Fruit fly (Drosophila melanogaster) whole organism, embryonic: Measurements from ENCODE around the gene CG7766.

Source experiments
- Atf-2 ChIP-seq: fragments of 200-800 bp; sonication (Bioruptor generic); optimal IDR thresholded peaks from 2 replicates; lab custom pipeline; 2016; ENCODE audit warnings: missing biosample characterization, missing genetic modification characterization
- CG10366 ChIP-seq: fragments of 200-800 bp; sonication (Bioruptor generic); IDR thresholded peaks from 2 replicates; pipeline ENCODE4 v1.3.6; 2022; ENCODE audit warnings: missing biosample characterization, missing genetic modification characterization
- CG11456 ChIP-seq: fragments of 200-800 bp; sonication (Bioruptor generic); IDR thresholded peaks from 3 replicates; pipeline ENCODE4 v1.3.6; 2022; ENCODE audit warnings: missing biosample characterization, missing genetic modification characterization
- CG11560 ChIP-seq: fragments of 200-800 bp; sonication (Bioruptor generic); IDR thresholded peaks from 3 replicates; pipeline ENCODE4 v1.3.6; 2022; ENCODE audit warnings: missing biosample characterization, missing genetic modification characterization
- CG1233 ChIP-seq: fragments of 200-800 bp; sonication (Bioruptor generic); optimal IDR thresholded peaks from 4 replicates; lab custom pipeline; 2018; ENCODE audit warnings: missing biosample characterization, mild to moderate bottlenecking, missing genetic modification characterization
- CG12391 ChIP-seq: fragments of 200-800 bp; sonication (Bioruptor generic); optimal IDR thresholded peaks from 3 replicates; lab custom pipeline; 2018; ENCODE audit warnings: missing biosample characterization, mild to moderate bottlenecking, missing genetic modification characterization, moderate library complexity
- CG12942 ChIP-seq: fragments of 200-800 bp; sonication (Bioruptor generic); optimal IDR thresholded peaks from 3 replicates; lab custom pipeline; 2016; ENCODE audit warnings: missing biosample characterization, missing genetic modification characterization
- CG14667 ChIP-seq: fragments of 200-800 bp; sonication (Bioruptor generic); IDR thresholded peaks from 2 replicates; pipeline ENCODE4 v1.3.6; 2022; ENCODE audit warnings: missing biosample characterization, missing genetic modification characterization
- CG15011 ChIP-seq: fragments of 200-800 bp; sonication (Bioruptor generic); optimal IDR thresholded peaks from 3 replicates; lab custom pipeline; 2018; ENCODE audit warnings: missing biosample characterization, mild to moderate bottlenecking, missing genetic modification characterization
- CG1602 ChIP-seq: fragments of 200-800 bp; sonication (Bioruptor generic); optimal IDR thresholded peaks from 3 replicates; lab custom pipeline; 2016; ENCODE audit warnings: missing biosample characterization, missing genetic modification characterization
- CG17186 ChIP-seq: fragments of 200-800 bp; sonication (Bioruptor generic); optimal IDR thresholded peaks from 3 replicates; lab custom pipeline; 2017; ENCODE audit warnings: missing biosample characterization, missing genetic modification reagents, missing genetic modification characterization
- CG17361 ChIP-seq: fragments of 200-800 bp; sonication (Bioruptor generic); IDR thresholded peaks from 3 replicates; pipeline ENCODE4 v1.3.6; 2022; ENCODE audit warnings: missing biosample characterization, missing genetic modification characterization
- CG17612 ChIP-seq: fragments of 200-800 bp; sonication (Bioruptor generic); IDR thresholded peaks from 2 replicates; pipeline ENCODE4 v1.3.6; 2022; ENCODE audit warnings: missing biosample characterization, missing genetic modification characterization
- CG17829 ChIP-seq: fragments of 200-800 bp; optimal IDR thresholded peaks from 2 replicates; lab custom pipeline; 2019; ENCODE audit warnings: missing biosample characterization, mild to moderate bottlenecking, missing genetic modification characterization, moderate library complexity
- CG18476 ChIP-seq: fragments of 200-800 bp; sonication (Bioruptor generic); optimal IDR thresholded peaks from 2 replicates; lab custom pipeline; 2016; ENCODE audit warnings: missing biosample characterization, mild to moderate bottlenecking, missing genetic modification characterization
- CG31224 ChIP-seq: fragments of 200-800 bp; sonication (Bioruptor generic); IDR thresholded peaks from 2 replicates; pipeline ENCODE4 v1.3.6; 2022; ENCODE audit warnings: missing biosample characterization, missing genetic modification characterization
- CG5245 ChIP-seq: fragments of 200-800 bp; sonication (Bioruptor generic); optimal IDR thresholded peaks from 3 replicates; lab custom pipeline; 2016; ENCODE audit warnings: missing biosample characterization, missing genetic modification characterization
- CG5953 ChIP-seq: fragments of 200-800 bp; sonication (Bioruptor generic); IDR thresholded peaks from 2 replicates; pipeline ENCODE4 v1.3.6; 2022; ENCODE audit warnings: missing biosample characterization, missing genetic modification characterization
- CG6254 ChIP-seq: fragments of 200-800 bp; sonication (Bioruptor generic); optimal IDR thresholded peaks from 3 replicates; lab custom pipeline; 2017; ENCODE audit warnings: mild to moderate bottlenecking, missing biosample characterization, missing genetic modification reagents, missing genetic modification characterization
- CG7745 ChIP-seq: fragments of 200-800 bp; sonication (Bioruptor generic); optimal IDR thresholded peaks from 2 replicates; lab custom pipeline; 2018; ENCODE audit warnings: missing biosample characterization, mild to moderate bottlenecking, missing genetic modification characterization, moderate library complexity
- CkIIα-i1 ChIP-seq: fragments of 200-800 bp; sonication (Bioruptor generic); IDR thresholded peaks from 2 replicates; pipeline ENCODE4 v1.3.6; 2022; ENCODE audit warnings: missing biosample characterization, missing genetic modification characterization
- CrebB ChIP-seq: fragments of 200-800 bp; sonication (Bioruptor generic); optimal IDR thresholded peaks from 3 replicates; lab custom pipeline; 2018; ENCODE audit warnings: missing biosample characterization, mild to moderate bottlenecking, missing genetic modification characterization
- D19A ChIP-seq: fragments of 200-800 bp; optimal IDR thresholded peaks from 3 replicates; lab custom pipeline; 2019; ENCODE audit warnings: missing biosample characterization, mild to moderate bottlenecking, missing genetic modification characterization, moderate library complexity
- Doc3 ChIP-seq: fragments of 200-800 bp; sonication (Bioruptor generic); IDR thresholded peaks from 3 replicates; pipeline ENCODE4 v1.3.6; 2022; ENCODE audit warnings: missing biosample characterization, missing genetic modification characterization; ENCODE audit not compliant: partially characterized antibody
- E2f2 ChIP-seq: fragments of 200-800 bp; sonication (Bioruptor generic); IDR thresholded peaks from 2 replicates; pipeline ENCODE4 v1.3.6; 2022; ENCODE audit warnings: missing biosample characterization, missing genetic modification characterization
- Hmx ChIP-seq: fragments of 200-800 bp; sonication (Bioruptor generic); optimal IDR thresholded peaks from 2 replicates; lab custom pipeline; 2016; ENCODE audit warnings: missing biosample characterization, missing genetic modification characterization
- Lhr ChIP-seq: fragments of 200-800 bp; sonication (Bioruptor generic); optimal IDR thresholded peaks from 3 replicates; lab custom pipeline; 2017; ENCODE audit warnings: mild to moderate bottlenecking, missing biosample characterization, missing genetic modification reagents, missing genetic modification characterization
- NfI ChIP-seq: fragments of 200-800 bp; sonication (Bioruptor generic); optimal IDR thresholded peaks from 3 replicates; lab custom pipeline; 2018; ENCODE audit warnings: missing biosample characterization, mild to moderate bottlenecking, missing genetic modification characterization, moderate library complexity
- Sry-δ ChIP-seq: fragments of 200-800 bp; sonication (Bioruptor generic); optimal IDR thresholded peaks from 2 replicates; lab custom pipeline; 2016; ENCODE audit warnings: missing biosample characterization, missing genetic modification characterization
- TFAM ChIP-seq: fragments of 200-800 bp; sonication (Bioruptor generic); optimal IDR thresholded peaks from 2 replicates; lab custom pipeline; 2017; ENCODE audit warnings: missing biosample characterization, missing genetic modification characterization, inconsistent platforms
- ara ChIP-seq: fragments of 200-800 bp; sonication (Bioruptor generic); IDR thresholded peaks from 2 replicates; pipeline ENCODE4 v1.3.6; 2022; ENCODE audit warnings: missing biosample characterization, missing genetic modification characterization
- corto ChIP-seq: fragments of 200-800 bp; sonication (Bioruptor generic); optimal IDR thresholded peaks from 2 replicates; lab custom pipeline; 2016; ENCODE audit warnings: missing biosample characterization, mild to moderate bottlenecking, missing genetic modification characterization, moderate library complexity
- crp ChIP-seq, 2 experiments: fragments of 200-800 bp; sonication (Bioruptor generic); optimal IDR thresholded peaks; 2 replicates in 1 of 2; 3 replicates in 1 of 2; lab custom pipeline; 2017; ENCODE audit warnings: missing biosample characterization in 2 of 2, missing genetic modification characterization in 2 of 2, mild to moderate bottlenecking in 1 of 2, moderate library complexity in 1 of 2
- cwo ChIP-seq: fragments of 200-800 bp; sonication (Bioruptor generic); optimal IDR thresholded peaks from 3 replicates; lab custom pipeline; 2017; ENCODE audit warnings: missing biosample characterization, missing genetic modification characterization, mild to moderate bottlenecking, moderate library complexity, missing genetic modification reagents
- disco-r ChIP-seq: fragments of 200-800 bp; sonication (Bioruptor generic); optimal IDR thresholded peaks from 2 replicates; lab custom pipeline; 2016; ENCODE audit warnings: missing biosample characterization, missing genetic modification characterization
- dmrt11E ChIP-seq: fragments of 200-800 bp; sonication (Bioruptor generic); optimal IDR thresholded peaks from 3 replicates; lab custom pipeline; 2018; ENCODE audit warnings: missing biosample characterization, mild to moderate bottlenecking, missing genetic modification characterization, moderate library complexity
- dmrt99B ChIP-seq: fragments of 200-800 bp; sonication (Bioruptor generic); optimal IDR thresholded peaks from 2 replicates; lab custom pipeline; 2018; ENCODE audit warnings: missing biosample characterization, mild to moderate bottlenecking, missing genetic modification characterization, moderate library complexity
- fu2 ChIP-seq: fragments of 200-800 bp; sonication (Bioruptor generic); optimal IDR thresholded peaks from 2 replicates; lab custom pipeline; 2016; ENCODE audit warnings: missing biosample characterization, missing genetic modification characterization
- gcm2 ChIP-seq: fragments of 200-800 bp; sonication (Bioruptor generic); optimal IDR thresholded peaks from 2 replicates; lab custom pipeline; 2016; ENCODE audit warnings: missing biosample characterization, missing genetic modification characterization
- gro ChIP-seq: fragments of 200-800 bp; sonication (Bioruptor generic); optimal IDR thresholded peaks from 2 replicates; lab custom pipeline; 2016; ENCODE audit warnings: missing biosample characterization, missing genetic modification characterization
- gsb-n ChIP-seq: fragments of 200-800 bp; sonication (Bioruptor generic); optimal IDR thresholded peaks from 3 replicates; lab custom pipeline; 2018; ENCODE audit warnings: missing biosample characterization, mild to moderate bottlenecking, missing genetic modification characterization
- insv ChIP-seq, 2 experiments: fragments of 200-800 bp; sonication (Bioruptor generic); optimal IDR thresholded peaks; 3 replicates each; lab custom pipeline; 2016 to 2018; ENCODE audit warnings: missing biosample characterization in 2 of 2, missing genetic modification characterization in 2 of 2
- kni ChIP-seq: fragments of 200-800 bp; sonication (Bioruptor generic); optimal IDR thresholded peaks from 3 replicates; lab custom pipeline; 2017; ENCODE audit warnings: mild to moderate bottlenecking, missing biosample characterization, missing genetic modification reagents, missing genetic modification characterization
- org-1 ChIP-seq: fragments of 200-800 bp; sonication (Bioruptor generic); optimal IDR thresholded peaks from 2 replicates; lab custom pipeline; 2017; ENCODE audit warnings: missing biosample characterization, missing genetic modification characterization
- pan ChIP-seq, 4 experiments: fragments of >200 bp in 3 of 4; fragments of 200-800 bp in 1 of 4; sonication (Bioruptor generic) in 1 of 4; optimal IDR thresholded peaks in 3 of 4; IDR thresholded peaks in 1 of 4; 2 replicates each; pipeline versions ENCODE4 v1.3.6 to Lab custom; 2017 to 2022; ENCODE audit warnings: missing biosample characterization in 2 of 4, missing genetic modification characterization in 2 of 4, mixed read lengths in 1 of 4
- repo ChIP-seq: fragments of 200-800 bp; sonication (Bioruptor generic); optimal IDR thresholded peaks from 2 replicates; lab custom pipeline; 2016; ENCODE audit warnings: missing biosample characterization, missing genetic modification characterization
- slp2 ChIP-seq: fragments of 200-800 bp; sonication (Bioruptor generic); optimal IDR thresholded peaks from 2 replicates; lab custom pipeline; 2016; ENCODE audit warnings: missing biosample characterization, missing genetic modification characterization
- tio ChIP-seq: fragments of 200-800 bp; sonication (Bioruptor generic); optimal IDR thresholded peaks from 2 replicates; lab custom pipeline; 2017; ENCODE audit warnings: missing biosample characterization, missing genetic modification characterization, inconsistent platforms
- vvl ChIP-seq: fragments of 200-800 bp; sonication (Bioruptor generic); IDR thresholded peaks from 2 replicates; pipeline ENCODE4 v1.3.6; 2022; ENCODE audit warnings: missing biosample characterization, missing genetic modification characterization
- zfh1 ChIP-seq: fragments of 200-800 bp; sonication (Bioruptor generic); IDR thresholded peaks from 3 replicates; pipeline ENCODE4 v1.3.6; 2022; ENCODE audit warnings: missing biosample characterization, missing genetic modification characterization

CG7766 gene

DNA sequence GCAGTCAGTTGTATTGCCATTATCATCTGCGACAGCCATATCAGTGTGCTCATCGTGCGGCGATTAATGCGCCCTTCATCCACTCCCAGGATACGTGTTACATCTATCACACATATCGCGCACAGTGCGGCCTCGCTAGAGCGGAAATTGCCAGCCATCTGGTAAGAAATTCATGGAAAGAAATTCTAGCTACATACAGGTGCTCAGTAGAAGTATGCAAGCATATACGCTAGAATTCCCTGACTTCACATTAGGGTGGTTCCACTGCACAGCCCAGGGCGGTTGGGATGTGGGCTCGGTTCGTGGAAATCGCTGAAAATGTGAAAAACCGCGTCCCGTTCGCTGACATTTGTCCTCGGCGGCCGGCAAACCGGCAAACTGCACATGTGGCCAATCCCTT is 37.7 kb upstream of the CG7766 start (continued):
- peak; percentile 39 for TF ChIP-seq CG18476
- peak; percentile 78 for TF ChIP-seq repo (GFP tag; lab: Kevin White, UChicago)
- TF ChIP-seq Hmx (GFP tag; lab: Kevin White, UChicago): no peak
- TF ChIP-seq CG17361 (GFP tag; lab: Robert Waterston, UW): peak; percentile 77
- peak; percentile 34 for TF ChIP-seq kni
- TF ChIP-seq CG5953 (GFP tag; lab: Robert Waterston, UW): peak; percentile 65
- TF ChIP-seq CkIIα-i1: no peak
- no peak for TF ChIP-seq CG17186 (GFP tag; lab: Kevin White, UChicago)
- TF ChIP-seq dmrt11E (tag; lab: Kevin White, UChicago): peak; percentile 79
- TF ChIP-seq corto: no peak
- peak; percentile 66 for TF ChIP-seq CG1233 (GFP tag; lab: Kevin White, UChicago)
- peak; percentile 90 for TF ChIP-seq ara (GFP tag; lab: Robert Waterston, UW)
- peak; percentile 3 for TF ChIP-seq Lhr
- TF ChIP-seq crp (GFP tag; optimal IDR thresholded peaks at IDR 0.05; lab: Kevin White, UChicago): peak in 1 of 2 experiments; percentile 22
- peak; percentile 88 for TF ChIP-seq CG14667 (GFP tag; lab: Robert Waterston, UW)
- peak; percentile 57; the same call in 1 of the 2 replicates for TF ChIP-seq CG17612 (GFP tag; lab: Robert Waterston, UW)
- no peak for TF ChIP-seq Doc3
- TF ChIP-seq CG17829 (tag; lab: Kevin White, UChicago): peak; percentile 70
- TF ChIP-seq Atf-2 (GFP tag; lab: Kevin White, UChicago): peak; percentile 68
- peak; percentile 40 for TF ChIP-seq CG6254 (GFP tag; lab: Kevin White, UChicago)
- TF ChIP-seq slp2: peak; percentile 58
- TF ChIP-seq CG5245: peak; percentile 57
- TF ChIP-seq gsb-n (tag; lab: Kevin White, UChicago): peak; percentile 60
- TF ChIP-seq CG15011: no peak
- peak; percentile 42 for TF ChIP-seq E2f2 (GFP tag; lab: Robert Waterston, UW)
- peak; percentile 39 for TF ChIP-seq Sry-δ (GFP tag; lab: Kevin White, UChicago)
- TF ChIP-seq fu2 (GFP tag; lab: Kevin White, UChicago): no peak
- peak; percentile 65; the same call in 2 of the 3 replicates for TF ChIP-seq CG11560 (tag; lab: Robert Waterston, UW)
- TF ChIP-seq org-1 (GFP tag; lab: Kevin White, UChicago): no peak
- TF ChIP-seq zfh1 (GFP tag; lab: Robert Waterston, UW): peak; percentile 92
- peak; percentile 82 for TF ChIP-seq CG11456
- peak; percentile 58 for TF ChIP-seq cwo (GFP tag; lab: Kevin White, UChicago)
- no peak for TF ChIP-seq pan (optimal IDR thresholded peaks at IDR 0.05; lab: Kevin White, UChicago)
- peak in 1 of 2 experiments; percentile 81 for TF ChIP-seq pan (GFP tag; optimal IDR thresholded peaks at IDR 0.05 in 1 of 2, IDR thresholded peaks at IDR 0.05 in 1 of 2)
- no peak for TF ChIP-seq TFAM (GFP tag; lab: Kevin White, UChicago)
- TF ChIP-seq disco-r (GFP tag; lab: Kevin White, UChicago): no peak
- no peak for TF ChIP-seq CG7745 (tag; lab: Kevin White, UChicago)
- TF ChIP-seq insv (GFP tag; optimal IDR thresholded peaks at IDR 0.05; lab: Kevin White, UChicago): peak in 1 of 2 experiments; percentile 21
- peak; percentile 81 for TF ChIP-seq CG10366
- peak; percentile 62; the same call in 1 of the 2 replicates for TF ChIP-seq CG31224
- no peak for TF ChIP-seq dmrt99B (tag; lab: Kevin White, UChicago)
- TF ChIP-seq gro (GFP tag; lab: Kevin White, UChicago): no peak
- TF ChIP-seq vvl: peak; percentile 90
- TF ChIP-seq CG12391 (tag; lab: Kevin White, UChicago): peak; percentile 65
- peak; percentile 71 for TF ChIP-seq D19A
- TF ChIP-seq CG1602 (GFP tag; lab: Kevin White, UChicago): peak; percentile 43
- TF ChIP-seq gcm2 (GFP tag; lab: Kevin White, UChicago): peak; percentile 54
- peak; percentile 13 for TF ChIP-seq CrebB
- no peak for TF ChIP-seq tio
- TF ChIP-seq NfI (GFP tag; lab: Kevin White, UChicago): peak; percentile 59
- TF ChIP-seq CG12942: peak; percentile 49
